Fruit fly (Drosophila melanogaster) whole organism, adult: ENCODE measurements around the gene CG14340.

ENCODE experiments used
- cic ChIP-seq: fragments of 200-800 bp; sonication (Bioruptor generic); optimal IDR thresholded peaks from 2 replicates; lab custom pipeline; 2017; ENCODE audit warnings: missing biosample characterization, mild to moderate bottlenecking, missing genetic modification characterization, moderate library complexity
- cnc ChIP-seq, 2 experiments: fragments of >200 bp; optimal IDR thresholded peaks; 2 replicates each; lab custom pipeline; 2017

dm6 chr2L:1063695-1064094 lies 49.0 kb upstream of the CG14340 start:
- no peak for TF ChIP-seq cnc (optimal IDR thresholded peaks at IDR 0.05; lab: Kevin White, UChicago)
- TF ChIP-seq cic (GFP tag; lab: Kevin White, UChicago): no peak
